Worm (Caenorhabditis elegans) whole organism, L1 larva: ENCODE results near the gene K11H3.2.

Experiments
- C04F5.9 ChIP-seq: sonication (generic microtip); optimal IDR thresholded peaks from 2 replicates; lab custom pipeline; 2016; ENCODE audit warnings: missing genetic modification characterization, missing compliant biosample characterization
- C16A3.4 ChIP-seq: fragments of 150-350 bp; optimal IDR thresholded peaks from 2 replicates; lab custom pipeline; 2014; ENCODE audit warnings: missing biosample characterization, missing genetic modification characterization
- F16B12.6 ChIP-seq: fragments of 150-350 bp; optimal IDR thresholded peaks from 2 replicates; lab custom pipeline; 2014; ENCODE audit warnings: missing biosample characterization, missing genetic modification characterization
- blmp-1 ChIP-seq: fragments of 150-350 bp; optimal IDR thresholded peaks from 2 replicates; lab custom pipeline; 2014; ENCODE audit warnings: missing biosample characterization, missing genetic modification characterization
- ceh-63 ChIP-seq: fragments of 200-800 bp; sonication (Bioruptor generic); optimal IDR thresholded peaks from 2 replicates; lab custom pipeline; 2018; ENCODE audit warnings: mild to moderate bottlenecking, missing genetic modification characterization, missing compliant biosample characterization
- ceh-8 ChIP-seq: fragments of 200-800 bp; sonication (Bioruptor generic); optimal IDR thresholded peaks from 2 replicates; lab custom pipeline; 2018; ENCODE audit warnings: mild to moderate bottlenecking, missing genetic modification characterization, moderate library complexity, missing compliant biosample characterization
- ceh-82 ChIP-seq, 3 experiments: fragments of 150-350 bp in 1 of 3; sonication (generic microtip) in 2 of 3; optimal IDR thresholded peaks; 2 replicates each; lab custom pipeline; 2014 to 2017; ENCODE audit warnings: missing biosample characterization in 3 of 3, missing genetic modification characterization in 3 of 3
- ceh-88 ChIP-seq: fragments of 200-800 bp; sonication (Bioruptor generic); IDR thresholded peaks from 2 replicates; pipeline ENCODE4 v1.3.6; 2022; ENCODE audit warnings: missing genetic modification characterization, missing compliant biosample characterization
- ceh-90 ChIP-seq: sonication (generic microtip); optimal IDR thresholded peaks from 2 replicates; lab custom pipeline; 2016; ENCODE audit warnings: missing genetic modification characterization, missing compliant biosample characterization
- dpl-1 ChIP-seq, 3 experiments: fragments of 150-350 bp in 2 of 3; sonication (generic microtip) in 1 of 3; optimal IDR thresholded peaks; 2 replicates each; lab custom pipeline; 2014 to 2017; ENCODE audit warnings: missing biosample characterization in 3 of 3, missing genetic modification characterization in 3 of 3, missing genetic modification reagents in 3 of 3
- efl-1 ChIP-seq, 4 experiments: fragments of 150-350 bp; optimal IDR thresholded peaks in 3 of 4; peaks in 1 of 4; 1 replicate in 1 of 4; 2 replicates in 3 of 4; lab custom pipeline; 2014; ENCODE audit warnings: missing biosample characterization in 2 of 4, missing genetic modification characterization in 2 of 4, missing genetic modification reagents in 2 of 4
- egl-13 ChIP-seq: sonication (generic microtip); optimal IDR thresholded peaks from 2 replicates; lab custom pipeline; 2016; ENCODE audit warnings: missing genotype, missing genetic modification reagents, missing genetic modification characterization, missing compliant biosample characterization
- ets-5 ChIP-seq: fragments of 200-800 bp; sonication (Bioruptor generic); IDR thresholded peaks from 2 replicates; pipeline ENCODE4 v1.3.6; 2022; ENCODE audit warnings: missing genetic modification characterization, missing compliant biosample characterization
- fkh-10 ChIP-seq: sonication (generic microtip); optimal IDR thresholded peaks from 2 replicates; lab custom pipeline; 2017; ENCODE audit warnings: missing biosample characterization, missing genetic modification reagents, missing genetic modification characterization
- fkh-4 ChIP-seq: sonication (generic microtip); optimal IDR thresholded peaks from 2 replicates; lab custom pipeline; 2016; ENCODE audit warnings: missing compliant biosample characterization, missing genetic modification characterization, borderline replicate concordance
- hlh-4 ChIP-seq: sonication (generic microtip); optimal IDR thresholded peaks from 2 replicates; lab custom pipeline; 2016; ENCODE audit warnings: mild to moderate bottlenecking, missing genetic modification characterization, missing compliant biosample characterization
- lin-13 ChIP-seq: fragments of 150-350 bp; optimal IDR thresholded peaks from 2 replicates; lab custom pipeline; 2014; ENCODE audit warnings: missing biosample characterization, missing genetic modification reagents, missing genetic modification characterization
- lin-14 ChIP-seq: fragments of 200-800 bp; sonication (Bioruptor generic); optimal IDR thresholded peaks from 2 replicates; lab custom pipeline; 2018; ENCODE audit warnings: mild to moderate bottlenecking, missing genetic modification characterization, moderate library complexity, missing compliant biosample characterization
- lin-15B ChIP-seq: fragments of 150-350 bp; sonication (generic microtip); optimal IDR thresholded peaks from 3 replicates; lab custom pipeline; 2014; ENCODE audit warnings: missing biosample characterization, missing genetic modification characterization
- lir-3 ChIP-seq: sonication (generic microtip); optimal IDR thresholded peaks from 2 replicates; lab custom pipeline; 2016; ENCODE audit warnings: mild to moderate bottlenecking, missing genetic modification characterization, moderate library complexity, missing compliant biosample characterization; ENCODE audit not compliant: poor library complexity
- lsy-2 ChIP-seq, 2 experiments: fragments of 150-350 bp; optimal IDR thresholded peaks; 2 replicates each; lab custom pipeline; 2014; ENCODE audit warnings: missing biosample characterization in 2 of 2, missing genetic modification characterization in 2 of 2
- mef-2 ChIP-seq: fragments of 150-350 bp; optimal IDR thresholded peaks from 2 replicates; lab custom pipeline; 2014; ENCODE audit warnings: missing biosample characterization, missing genetic modification characterization
- mep-1 ChIP-seq: fragments of 150-350 bp; optimal IDR thresholded peaks from 2 replicates; lab custom pipeline; 2014; ENCODE audit warnings: missing biosample characterization, missing genetic modification characterization
- nhr-11 ChIP-seq: fragments of 150-350 bp; optimal IDR thresholded peaks from 2 replicates; lab custom pipeline; 2014; ENCODE audit warnings: missing biosample characterization, missing genetic modification characterization
- nhr-20 ChIP-seq: sonication (generic microtip); optimal IDR thresholded peaks from 2 replicates; lab custom pipeline; 2016; ENCODE audit warnings: mild to moderate bottlenecking, missing genetic modification characterization, missing compliant biosample characterization
- nhr-237 ChIP-seq: fragments of 150-350 bp; optimal IDR thresholded peaks from 2 replicates; lab custom pipeline; 2014; ENCODE audit warnings: missing biosample characterization, missing genetic modification characterization
- nhr-28 ChIP-seq: fragments of 150-350 bp; optimal IDR thresholded peaks from 2 replicates; lab custom pipeline; 2014; ENCODE audit warnings: missing biosample characterization, missing genetic modification characterization
- nhr-71 ChIP-seq: sonication (generic microtip); optimal IDR thresholded peaks from 2 replicates; lab custom pipeline; 2016; ENCODE audit warnings: mild to moderate bottlenecking, missing genetic modification characterization, moderate library complexity, missing compliant biosample characterization
- nhr-76 ChIP-seq: sonication (generic microtip); optimal IDR thresholded peaks from 2 replicates; lab custom pipeline; 2017; ENCODE audit warnings: missing biosample characterization, missing genetic modification characterization
- nhr-84 ChIP-seq: sonication (generic microtip); optimal IDR thresholded peaks from 2 replicates; lab custom pipeline; 2017; ENCODE audit warnings: missing biosample characterization, missing genetic modification characterization
- nhr-85 ChIP-seq: sonication (generic microtip); peaks from one replicate; lab custom pipeline; 2016; ENCODE audit warnings: missing genetic modification characterization, inconsistent platforms, missing compliant biosample characterization
- nhr-90 ChIP-seq: sonication (generic microtip); optimal IDR thresholded peaks from 2 replicates; lab custom pipeline; 2016; ENCODE audit warnings: mild to moderate bottlenecking, missing genetic modification characterization, missing compliant biosample characterization; ENCODE audit not compliant: poor library complexity
- pax-3 ChIP-seq: fragments of 200-800 bp; sonication (Bioruptor generic); optimal IDR thresholded peaks from 2 replicates; lab custom pipeline; 2018; ENCODE audit warnings: mild to moderate bottlenecking, missing genetic modification characterization, moderate library complexity, missing compliant biosample characterization
- pqm-1 ChIP-seq: sonication (generic microtip); optimal IDR thresholded peaks from 3 replicates; lab custom pipeline; 2017; ENCODE audit warnings: missing biosample characterization, missing genetic modification characterization
- snu-23 ChIP-seq: sonication (generic microtip); optimal IDR thresholded peaks from 2 replicates; lab custom pipeline; 2016; ENCODE audit warnings: missing genetic modification characterization, missing compliant biosample characterization
- sox-4 ChIP-seq: sonication (generic microtip); optimal IDR thresholded peaks from 2 replicates; lab custom pipeline; 2016; ENCODE audit warnings: missing genetic modification characterization, missing compliant biosample characterization
- sptf-1 ChIP-seq: fragments of 150-350 bp; optimal IDR thresholded peaks from 2 replicates; lab custom pipeline; 2014; ENCODE audit warnings: missing biosample characterization, missing genetic modification characterization
- sup-37 ChIP-seq: fragments of 200-800 bp; sonication (Bioruptor generic); optimal IDR thresholded peaks from 2 replicates; lab custom pipeline; 2018; ENCODE audit warnings: mild to moderate bottlenecking, missing genetic modification characterization, missing compliant biosample characterization
- unc-130 ChIP-seq: fragments of 150-350 bp; optimal IDR thresholded peaks from 2 replicates; lab custom pipeline; 2017; ENCODE audit warnings: missing biosample characterization, missing genetic modification characterization, inconsistent platforms
- unc-98 ChIP-seq: fragments of 200-800 bp; sonication (Bioruptor generic); IDR thresholded peaks from 2 replicates; pipeline ENCODE4 v1.3.6; 2022; ENCODE audit warnings: missing genetic modification characterization, missing compliant biosample characterization
- zag-1 ChIP-seq: fragments of 150-350 bp; optimal IDR thresholded peaks from 2 replicates; lab custom pipeline; 2014; ENCODE audit warnings: missing biosample characterization, missing genetic modification characterization
- ztf-11 ChIP-seq, 2 experiments: sonication (generic microtip); optimal IDR thresholded peaks; 2 replicates each; lab custom pipeline; 2016 to 2017; ENCODE audit warnings: missing genetic modification characterization in 2 of 2, missing biosample characterization in 1 of 2, missing compliant biosample characterization in 1 of 2

Gene K11H3.2

ce11 chrIII:9858061-9858460 lies 11.9 kb downstream of the K11H3.2 start (continued):
- TF ChIP-seq ceh-8 (GFP tag; lab: Kevin White, UChicago) (no peak), nhr-28 (tag; lab: Kevin White, UChicago) (no peak), nhr-71 (tag; lab: Kevin White, UChicago) (peak; percentile 14)
- TF ChIP-seq, all 84 proteins: peak for 4

DNA sequence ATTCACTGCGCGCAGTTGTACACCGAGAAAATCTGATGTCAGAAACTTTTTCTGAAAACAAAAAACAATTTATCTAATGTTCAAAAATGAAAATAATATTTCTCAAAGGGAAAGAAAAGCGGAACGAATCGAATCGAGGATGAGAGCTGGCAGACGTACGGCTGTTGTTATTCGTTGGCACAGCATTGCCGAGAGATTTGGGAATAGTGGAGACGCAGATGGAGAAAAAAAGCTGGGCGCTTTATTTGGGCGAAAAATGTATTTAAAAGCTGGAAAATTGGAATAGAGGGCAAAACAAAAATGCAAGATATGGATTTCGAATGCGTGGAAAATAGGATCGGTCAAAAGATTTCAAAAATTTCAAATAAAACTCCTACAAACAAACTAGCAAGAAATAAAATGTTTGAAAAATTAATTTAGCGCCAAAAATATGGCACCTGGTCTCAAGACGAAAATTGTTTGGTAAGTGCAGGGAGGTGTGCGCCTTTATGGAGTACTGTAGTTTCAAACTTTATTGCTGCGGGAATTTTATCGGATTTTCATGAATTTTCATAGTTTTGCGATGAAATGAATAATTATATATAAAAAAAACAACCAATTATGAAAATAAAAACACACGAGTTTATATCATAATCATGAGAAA lies 13.1 kb downstream of the K11H3.2 start, which contains the start of gene gpdh-2:
TSS of gene gpdh-2 (minus strand) at position 51 of the 643 bp plus-strand sequence.
- TF ChIP-seq nhr-76: no peak
- no peak for TF ChIP-seq ceh-8 (GFP tag; lab: Kevin White, UChicago)
- no peak for TF ChIP-seq nhr-84 (tag; lab: Kevin White, UChicago)
- no peak for TF ChIP-seq lin-14 (GFP tag; lab: Kevin White, UChicago)
- no peak for TF ChIP-seq pqm-1
- no peak for TF ChIP-seq pax-3 (tag; lab: Kevin White, UChicago)

DNA sequence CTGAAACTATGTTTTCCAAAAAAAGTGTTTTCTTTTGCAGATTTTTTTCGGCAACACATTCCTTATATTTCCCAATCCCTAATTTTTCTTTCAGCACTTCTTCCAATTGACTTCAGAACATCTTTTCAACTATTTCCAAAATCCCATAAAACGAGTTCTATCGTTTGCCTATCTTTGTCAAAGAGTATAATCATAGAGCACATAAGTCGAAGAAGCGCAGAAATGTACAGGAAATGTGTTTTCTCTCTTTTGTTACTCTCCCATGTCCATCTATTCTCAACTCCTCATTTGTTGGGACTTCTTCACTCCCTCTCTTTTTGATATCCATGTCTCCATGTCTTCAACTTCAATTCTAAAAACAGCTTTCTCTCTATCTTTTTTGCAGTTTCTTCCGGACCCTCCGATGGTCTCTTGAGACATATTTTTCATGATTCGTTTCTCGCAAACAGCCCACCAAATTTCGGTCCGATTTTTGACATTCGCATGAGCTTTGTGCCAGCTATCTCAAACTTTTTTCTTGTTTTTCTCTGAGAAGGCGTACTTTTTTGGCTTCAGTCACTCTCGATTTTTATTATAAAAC lies 14.1 kb downstream of the K11H3.2 start, which contains the start of gene twk-48:
TSS of gene twk-48 (plus strand) at position 530 of the 580 bp plus-strand sequence.
- no peak for TF ChIP-seq nhr-84 (tag; lab: Kevin White, UChicago)
- no peak for TF ChIP-seq mep-1
- no peak for TF ChIP-seq efl-1 (optimal IDR thresholded peaks at IDR 0.05; lab: Kevin White, UChicago)
- TF ChIP-seq efl-1 (GFP tag; optimal IDR thresholded peaks at IDR 0.05 in 1 of 2; lab: Kevin White, UChicago): peak in 1 of 2 experiments; percentile 26
- TF ChIP-seq lin-15B (tag; lab: Kevin White, UChicago): no peak
- no peak for TF ChIP-seq nhr-90
- TF ChIP-seq lsy-2 (tag; optimal IDR thresholded peaks at IDR 0.05; lab: Kevin White, UChicago): no peak
- no peak for TF ChIP-seq fkh-4
- no peak for TF ChIP-seq dpl-1 (GFP tag; optimal IDR thresholded peaks at IDR 0.05; lab: Kevin White, UChicago)
- TF ChIP-seq unc-130: no peak
- TF ChIP-seq sptf-1 (tag; lab: Kevin White, UChicago): no peak
- no peak for TF ChIP-seq sox-4 (tag; lab: Kevin White, UChicago)
- no peak for TF ChIP-seq pqm-1
- TF ChIP-seq lin-14 (GFP tag; lab: Kevin White, UChicago): peak; percentile 57
- TF ChIP-seq nhr-237 (tag; lab: Kevin White, UChicago): no peak
- no peak for TF ChIP-seq nhr-85 (tag; lab: Kevin White, UChicago)
- peak; percentile 73 for TF ChIP-seq fkh-10

DNA sequence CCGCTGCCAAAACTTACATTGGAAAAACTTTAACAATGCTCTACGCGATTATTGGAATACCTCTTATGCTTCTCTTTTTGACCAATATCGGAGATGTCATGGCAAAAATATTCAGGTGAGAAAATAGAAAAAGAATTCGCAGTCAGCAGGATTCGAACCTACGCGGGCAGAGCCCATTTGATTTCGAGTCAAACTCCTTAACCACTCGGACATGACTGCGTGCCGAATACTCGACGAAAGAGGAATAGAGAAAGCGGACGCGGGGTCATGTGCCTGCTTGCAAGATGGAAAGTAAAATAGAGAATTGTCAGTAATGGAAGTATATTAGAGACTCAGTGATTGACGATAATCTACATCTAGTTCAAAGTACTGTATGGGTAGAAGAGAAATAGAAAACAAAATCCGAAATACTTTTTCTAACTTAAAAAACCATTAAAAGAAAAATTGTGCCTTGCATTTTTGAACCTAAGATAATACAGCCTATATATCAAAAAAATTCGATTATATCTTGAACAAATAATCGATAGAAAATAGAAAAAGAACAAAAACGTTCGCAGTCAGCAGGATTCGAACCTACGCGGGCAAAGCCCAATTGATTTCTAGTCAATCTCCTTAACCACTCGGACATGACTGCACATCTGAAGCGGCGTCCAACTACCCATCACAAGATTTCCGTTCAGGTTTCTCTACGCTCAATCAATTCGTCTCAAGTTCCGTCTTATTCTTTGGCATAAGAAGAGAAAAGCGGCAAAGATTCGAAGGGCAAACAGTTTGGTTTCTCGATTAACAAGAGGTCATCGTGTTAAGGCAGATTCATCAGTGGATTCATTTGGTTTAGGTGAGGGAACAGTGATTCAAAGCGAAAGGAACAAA lies 15.5 kb downstream of the K11H3.2 start:
- TF ChIP-seq lir-3 (tag; lab: Kevin White, UChicago) (peak; percentile 48), hlh-4 (no peak), ceh-63 (GFP tag; lab: Kevin White, UChicago) (no peak), F16B12.6 (tag; lab: Kevin White, UChicago) (no peak), snu-23 (GFP tag; lab: Kevin White, UChicago) (peak; percentile 59), ztf-11 (tag; optimal IDR thresholded peaks at IDR 0.05; lab: Kevin White, UChicago) (peak in 1 of 2 experiments; percentile 61), ceh-82 (tag; optimal IDR thresholded peaks at IDR 0.05; lab: Kevin White, UChicago) (peak; percentile 42 to 58 (median 53)), unc-98 (no peak), lin-14 (GFP tag; lab: Kevin White, UChicago) (peak; percentile 54), nhr-90 (peak; percentile 63), lin-15B (tag; lab: Kevin White, UChicago) (no peak), lin-13 (GFP tag; lab: Kevin White, UChicago) (peak; percentile 49), blmp-1 (tag; lab: Kevin White, UChicago) (peak; percentile 12), zag-1 (tag; lab: Kevin White, UChicago) (no peak), sup-37 (GFP tag; lab: Kevin White, UChicago) (no peak), dpl-1 (GFP tag; optimal IDR thresholded peaks at IDR 0.05; lab: Kevin White, UChicago) (peak; percentile 23 to 47 (median 36)), nhr-20 (tag; lab: Kevin White, UChicago) (peak; percentile 53), nhr-84 (tag; lab: Kevin White, UChicago) (no peak), C04F5.9 (tag; lab: Kevin White, UChicago) (no peak), nhr-11 (tag; lab: Kevin White, UChicago) (peak; percentile 8), ceh-88 (no peak), ceh-90 (tag; lab: Kevin White, UChicago) (peak; percentile 41), ets-5 (GFP tag; lab: Robert Waterston, UW) (no peak), nhr-85 (tag; lab: Kevin White, UChicago) (peak; percentile 76), egl-13 (tag; lab: Kevin White, UChicago) (peak; percentile 46), C16A3.4 (tag; lab: Kevin White, UChicago) (peak; percentile 63), mef-2 (tag; lab: Kevin White, UChicago) (no peak), fkh-10 (peak; percentile 10)
